Fruit fly (Drosophila melanogaster): Measurements from ENCODE around the gene sov.

- no peak for TF ChIP-seq D19B (GFP tag; optimal IDR thresholded peaks at IDR 0.05)
- no peak for TF ChIP-seq exex (tag; optimal IDR thresholded peaks at IDR 0.05)
- no peak for TF ChIP-seq CG9609 (GFP tag; optimal IDR thresholded peaks at IDR 0.05)
- TF ChIP-seq Fer3 (tag; optimal IDR thresholded peaks at IDR 0.05), result no peak
- TF ChIP-seq ssp (GFP tag; IDR thresholded peaks at IDR 0.05), result no peak
- no peak for TF ChIP-seq croc (GFP tag; conservative IDR thresholded peaks at IDR 0.05)
- TF ChIP-seq CG18011 (GFP tag; optimal IDR thresholded peaks at IDR 0.05), result no peak
- no peak for TF ChIP-seq prd (optimal IDR thresholded peaks at IDR 0.05)
- TF ChIP-seq prd (GFP tag; IDR thresholded peaks at IDR 0.05), result no peak
- no peak for TF ChIP-seq mld (GFP tag; IDR thresholded peaks at IDR 0.05; ENCODE audit: partially characterized antibody)
- TF ChIP-seq CG14014 (GFP tag; IDR thresholded peaks at IDR 0.05), result no peak
- TF ChIP-seq CG14441 (GFP tag; IDR thresholded peaks at IDR 0.05), result no peak
- no peak for TF ChIP-seq tap (tag; optimal IDR thresholded peaks at IDR 0.05)
Observed at dm6 chrX:6779609-6780139, 23.6 kb downstream of the sov start, which contains the start of gene shf.
